Fruit fly (Drosophila melanogaster): Measurements from ENCODE around the gene CG34241.

CG34241 gene

DNA sequence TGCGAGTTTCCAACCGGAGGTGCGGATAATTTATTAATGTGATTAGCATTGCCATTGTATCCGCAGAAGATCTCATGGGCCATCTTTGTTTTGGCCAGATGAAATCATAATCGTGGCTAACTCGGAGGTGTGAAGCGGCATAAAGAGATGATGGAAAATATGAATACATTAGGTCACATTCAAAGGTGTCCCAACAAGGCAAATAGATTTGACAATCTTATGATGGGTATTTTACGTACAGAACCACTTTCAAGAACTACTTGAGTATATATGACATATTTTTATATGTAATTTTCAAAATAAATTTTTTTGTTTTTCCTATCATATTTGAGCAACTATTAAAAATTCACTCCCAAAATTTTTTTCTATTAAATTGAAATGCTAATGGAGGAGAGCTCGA lies 39.5 kb upstream of the CG34241 start, which contains the start of gene CG17154:
Gene CG17154 (plus strand): TSS at position 301 of the 400 bp plus-strand sequence.
- TF ChIP-seq vfl (GFP tag; optimal IDR thresholded peaks at IDR 0.05) (no peak), kni (GFP tag; optimal IDR thresholded peaks at IDR 0.05) (no peak), CG1602 (GFP tag; optimal IDR thresholded peaks at IDR 0.05) (no peak), CG11560 (tag; IDR thresholded peaks at IDR 0.05) (no peak), exex (tag; optimal IDR thresholded peaks at IDR 0.05) (no peak), B-H1 (GFP tag; IDR thresholded peaks at IDR 0.05) (no peak), gcm (GFP tag; optimal IDR thresholded peaks at IDR 0.05) (no peak), Opbp (GFP tag; IDR thresholded peaks at IDR 0.05; ENCODE audit: partially characterized antibody) (no peak), zf30C (GFP tag; optimal IDR thresholded peaks at IDR 0.05) (no peak), CG9609 (GFP tag; optimal IDR thresholded peaks at IDR 0.05) (no peak), CoRest (tag; optimal IDR thresholded peaks at IDR 0.05) (no peak), CG13894 (tag; optimal IDR thresholded peaks at IDR 0.05) (peak; percentile 17), CG43689 (GFP tag; IDR thresholded peaks at IDR 0.05) (no peak), inv (GFP tag; IDR thresholded peaks at IDR 0.05; ENCODE audit: partially characterized antibody) (no peak), abd-A (tag; optimal IDR thresholded peaks at IDR 0.05) (peak; percentile 40), Mad (GFP tag; optimal IDR thresholded peaks at IDR 0.05) (no peak), dimm (GFP tag; IDR thresholded peaks at IDR 0.05) (no peak), Ets65A (GFP tag) (peak; percentile 44), CG11398 (GFP tag; optimal IDR thresholded peaks at IDR 0.05) (no peak), ERR (GFP tag; optimal IDR thresholded peaks at IDR 0.05) (no peak), ci (GFP tag; IDR thresholded peaks at IDR 0.05) (no peak)

DNA sequence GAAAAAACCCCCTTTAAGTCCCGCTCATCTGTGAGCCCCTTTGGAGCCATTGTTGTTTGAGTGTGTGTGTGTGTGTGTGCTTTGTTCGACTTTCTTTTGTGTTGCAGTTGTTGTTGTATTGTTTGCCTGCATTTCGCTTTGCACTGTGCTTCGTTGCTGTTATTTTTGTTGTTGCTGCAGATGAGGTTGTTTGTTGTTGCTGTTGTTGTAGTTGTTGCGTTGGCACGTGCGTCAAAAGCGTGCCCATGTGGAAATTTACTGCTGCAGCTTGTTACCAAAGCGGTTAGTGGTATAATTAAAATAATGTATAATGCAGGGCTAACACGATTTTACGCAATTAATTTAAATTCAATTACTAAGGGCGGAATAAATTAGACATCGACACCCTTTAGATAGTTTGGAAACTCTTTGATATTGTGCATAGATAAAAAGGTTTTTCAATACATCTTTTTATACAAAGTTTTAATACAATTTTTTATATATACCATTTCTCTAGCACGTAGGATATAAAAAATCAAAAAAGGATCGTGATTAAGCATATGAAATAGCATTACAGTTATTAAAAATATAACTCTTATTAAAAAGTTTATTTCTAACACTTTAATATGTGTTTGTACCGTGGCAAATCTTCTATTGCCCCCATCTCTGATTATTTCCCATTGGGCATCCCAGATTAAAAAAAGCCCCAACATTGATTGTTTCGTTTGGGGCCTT lies 37.4 kb upstream of the CG34241 start:
- 0 out of 3 replicates have a peak, but pooled peaks have one; percentile 21 for TF ChIP-seq sr (GFP tag; IDR thresholded peaks at IDR 0.05)
- TF ChIP-seq Stat92E (GFP tag; optimal IDR thresholded peaks at IDR 0.05): no peak
- peak; percentile 63; the same call in 2 of the 4 replicates for TF ChIP-seq chinmo (GFP tag; IDR thresholded peaks at IDR 0.05; ENCODE audit: partially characterized antibody)
- no peak for TF ChIP-seq CG13424 (tag; optimal IDR thresholded peaks at IDR 0.05)
- no peak for TF ChIP-seq CG14050 (GFP tag; IDR thresholded peaks at IDR 0.05)
- no peak for TF ChIP-seq disco-r (GFP tag; optimal IDR thresholded peaks at IDR 0.05)
- TF ChIP-seq dpn (GFP tag; optimal IDR thresholded peaks at IDR 0.05): no peak
- peak; percentile 75 for TF ChIP-seq cg (GFP tag; optimal IDR thresholded peaks at IDR 0.05)
- TF ChIP-seq jing (GFP tag; optimal IDR thresholded peaks at IDR 0.05): no peak
- no peak for TF ChIP-seq Lim3 (GFP tag; IDR thresholded peaks at IDR 0.05)
- TF ChIP-seq fd3F (GFP tag; optimal IDR thresholded peaks at IDR 0.05): no peak
- TF ChIP-seq CG12155 (GFP tag; optimal IDR thresholded peaks at IDR 0.05): no peak
- no peak for TF ChIP-seq fd102C (GFP tag; optimal IDR thresholded peaks at IDR 0.05)
- no peak for TF ChIP-seq pzg (GFP tag; optimal IDR thresholded peaks at IDR 0.05)
- TF ChIP-seq Xbp1 (GFP tag; optimal IDR thresholded peaks at IDR 0.05): no peak
- no peak for TF ChIP-seq CG14965 (GFP tag; optimal IDR thresholded peaks at IDR 0.05; ENCODE audit: borderline replicate concordance)
- TF ChIP-seq grn (GFP tag; optimal IDR thresholded peaks at IDR 0.05): no peak
- peak; percentile 31 for TF ChIP-seq Sox102F (GFP tag; optimal IDR thresholded peaks at IDR 0.05)
- no peak for TF ChIP-seq CG13123 (GFP tag; optimal IDR thresholded peaks at IDR 0.05)
- no peak for TF ChIP-seq CG30020 (tag; optimal IDR thresholded peaks at IDR 0.05)
- no peak for TF ChIP-seq D19B (GFP tag; optimal IDR thresholded peaks at IDR 0.05)
- TF ChIP-seq CG42726 (GFP tag; IDR thresholded peaks at IDR 0.05; ENCODE audit: partially characterized antibody): no peak
- no peak for TF ChIP-seq prd (optimal IDR thresholded peaks at IDR 0.05)
- 0 out of 3 replicates have a peak, but pooled peaks have one; percentile 6 for TF ChIP-seq prd (GFP tag; IDR thresholded peaks at IDR 0.05)
- no peak for TF ChIP-seq CG10209 (GFP tag; optimal IDR thresholded peaks at IDR 0.05)
- TF ChIP-seq CG10431 (GFP tag; optimal IDR thresholded peaks at IDR 0.05): no peak
- TF ChIP-seq salm (tag; optimal IDR thresholded peaks at IDR 0.05): no peak
- no peak for TF ChIP-seq BEAF-32 (GFP tag; optimal IDR thresholded peaks at IDR 0.05)
- no peak for TF ChIP-seq CG4424 (GFP tag; optimal IDR thresholded peaks at IDR 0.05)
